Fruit fly (Drosophila melanogaster) whole organism, wandering third instar larva: Measurements from ENCODE around the gene CecA2.
A peak's percentile ranks its signal among the peaks of the same experiment; 100 is the strongest.

Experiments used
- Abd-B ChIP-seq: fragments of >200 bp; optimal IDR thresholded peaks from 2 replicates; lab custom pipeline; 2017; ENCODE audit warnings: missing biosample characterization, missing genetic modification characterization
- CG32264 ChIP-seq: fragments of 200-800 bp; sonication (Bioruptor generic); optimal IDR thresholded peaks from 2 replicates; lab custom pipeline; 2016; ENCODE audit warnings: missing biosample characterization, missing genetic modification characterization
- CG9705 ChIP-seq: fragments of 200-800 bp; sonication (Bioruptor generic); optimal IDR thresholded peaks from 2 replicates; lab custom pipeline; 2018; ENCODE audit warnings: missing biosample characterization, mild to moderate bottlenecking, missing genetic modification characterization
- CrebA ChIP-seq: fragments of 200-800 bp; sonication (Bioruptor generic); optimal IDR thresholded peaks from 2 replicates; lab custom pipeline; 2016; ENCODE audit warnings: missing biosample characterization, mild to moderate bottlenecking, missing genetic modification characterization, borderline replicate concordance
- Dfd ChIP-seq: fragments of >200 bp; optimal IDR thresholded peaks from 2 replicates; lab custom pipeline; 2017; ENCODE audit warnings: missing biosample characterization, missing genetic modification characterization
- Dif ChIP-seq: fragments of 200-275, 200-300 bp; sonication (Bioruptor generic); optimal IDR thresholded peaks from 2 replicates; lab custom pipeline; 2018; ENCODE audit warnings: missing biosample characterization, missing genetic modification characterization; ENCODE audit not compliant: partially characterized antibody
- GATAd ChIP-seq: sonication (Bioruptor generic); optimal IDR thresholded peaks from 2 replicates; lab custom pipeline; 2016; ENCODE audit warnings: missing biosample characterization, missing genetic modification characterization
- HLH106 ChIP-seq: fragments of 200-800 bp; optimal IDR thresholded peaks from 3 replicates; lab custom pipeline; 2019; ENCODE audit warnings: missing biosample characterization, mild to moderate bottlenecking, missing genetic modification characterization, moderate library complexity
- Hnf4 ChIP-seq: fragments of 200-800 bp; sonication (Bioruptor generic); optimal IDR thresholded peaks from 2 replicates; lab custom pipeline; 2016; ENCODE audit warnings: missing biosample characterization, mild to moderate bottlenecking, missing genetic modification characterization
- Hr78 ChIP-seq: fragments of >200 bp; optimal IDR thresholded peaks from 2 replicates; lab custom pipeline; 2017; ENCODE audit warnings: missing biosample characterization, missing genetic modification characterization
- Hr83 ChIP-seq: fragments of 200-300 bp; sonication (Bioruptor generic); optimal IDR thresholded peaks from 2 replicates; lab custom pipeline; 2016; ENCODE audit warnings: missing biosample characterization, mild to moderate bottlenecking, missing genetic modification characterization, moderate library complexity; ENCODE audit not compliant: poor library complexity, severe bottlenecking
- Jra ChIP-seq: sonication (Bioruptor generic); optimal IDR thresholded peaks from 2 replicates; lab custom pipeline; 2016; ENCODE audit warnings: missing biosample characterization, missing genetic modification characterization
- Mio ChIP-seq: sonication (Bioruptor generic); optimal IDR thresholded peaks from 2 replicates; lab custom pipeline; 2016; ENCODE audit warnings: missing biosample characterization, missing genetic modification characterization
- Myc ChIP-seq: fragments of >200 bp; optimal IDR thresholded peaks from 2 replicates; lab custom pipeline; 2017
- N ChIP-seq: fragments of >200 bp; optimal IDR thresholded peaks from 2 replicates; lab custom pipeline; 2018; ENCODE audit warnings: missing biosample characterization, missing external identifiers, missing genetic modification characterization
- OdsH ChIP-seq: fragments of 200-800 bp; sonication (Bioruptor generic); optimal IDR thresholded peaks from 2 replicates; lab custom pipeline; 2016; ENCODE audit warnings: missing biosample characterization, mild to moderate bottlenecking, missing genetic modification characterization
- Rel ChIP-seq, 2 experiments: fragments of 200-800 bp; sonication (Bioruptor generic) in 1 of 2; optimal IDR thresholded peaks; 2 replicates in 1 of 2; 3 replicates in 1 of 2; lab custom pipeline; 2016 to 2019; ENCODE audit warnings: mild to moderate bottlenecking in 2 of 2, missing biosample characterization in 2 of 2, missing genetic modification characterization in 2 of 2, moderate library complexity in 1 of 2
- Sp1 ChIP-seq: fragments of 200-800 bp; sonication (Bioruptor generic); optimal IDR thresholded peaks from 3 replicates; lab custom pipeline; 2019; ENCODE audit warnings: missing biosample characterization, mild to moderate bottlenecking, missing genetic modification characterization, moderate library complexity
- Vsx2 ChIP-seq: fragments of 200-300, 225-300 bp; sonication (Bioruptor generic); optimal IDR thresholded peaks from 2 replicates; lab custom pipeline; 2018; ENCODE audit warnings: missing biosample characterization, missing genetic modification characterization; ENCODE audit not compliant: partially characterized antibody
- br ChIP-seq: fragments of 200-800 bp; sonication (Bioruptor generic); optimal IDR thresholded peaks from 2 replicates; lab custom pipeline; 2016; ENCODE audit warnings: missing biosample characterization, missing genetic modification characterization
- brk ChIP-seq: fragments of 200-800 bp; sonication (Bioruptor generic); optimal IDR thresholded peaks from 2 replicates; lab custom pipeline; 2016; ENCODE audit warnings: missing biosample characterization, mild to moderate bottlenecking, missing genetic modification characterization
- dl ChIP-seq, 2 experiments: fragments of 175-275, 200-275 bp in 1 of 2; fragments of 200-275 bp in 1 of 2; sonication (Bioruptor generic); optimal IDR thresholded peaks; lab custom pipeline; 2018; ENCODE audit warnings: mild to moderate bottlenecking in 2 of 2, missing biosample characterization in 2 of 2, missing genetic modification characterization in 2 of 2, moderate library complexity in 2 of 2; ENCODE audit not compliant: partially characterized antibody in 2 of 2, insufficient read depth in 1 of 2
- dmrt93B ChIP-seq: fragments of 200-800 bp; sonication (Bioruptor generic); optimal IDR thresholded peaks from 2 replicates; lab custom pipeline; 2018; ENCODE audit warnings: missing biosample characterization, mild to moderate bottlenecking, missing genetic modification characterization
- dsf ChIP-seq: sonication (Bioruptor generic); optimal IDR thresholded peaks from 2 replicates; lab custom pipeline; 2016; ENCODE audit warnings: missing biosample characterization, missing genetic modification characterization, borderline replicate concordance
- ey ChIP-seq: fragments of 200-800 bp; sonication (Bioruptor generic); optimal IDR thresholded peaks from 2 replicates; lab custom pipeline; 2016; ENCODE audit warnings: missing biosample characterization, missing genetic modification characterization
- foxo ChIP-seq, 2 experiments: fragments of 200-800 bp; sonication (Bioruptor generic); optimal IDR thresholded peaks; 2 replicates in 1 of 2; 3 replicates in 1 of 2; lab custom pipeline; 2016 to 2017; ENCODE audit warnings: missing biosample characterization in 2 of 2, missing genetic modification characterization in 2 of 2
- fru ChIP-seq: fragments of 200-800 bp; sonication (Bioruptor generic); optimal IDR thresholded peaks from 3 replicates; lab custom pipeline; 2016; ENCODE audit warnings: missing biosample characterization, mild to moderate bottlenecking, missing genetic modification characterization
- h ChIP-seq: fragments of 200-800 bp; sonication (Bioruptor generic); optimal IDR thresholded peaks from 3 replicates; lab custom pipeline; 2016; ENCODE audit warnings: missing biosample characterization, mild to moderate bottlenecking, missing genetic modification characterization
- jim ChIP-seq: fragments of 175-275, 200-325 bp; sonication (Bioruptor generic); optimal IDR thresholded peaks from 2 replicates; lab custom pipeline; 2016; ENCODE audit warnings: missing biosample characterization, mild to moderate bottlenecking, missing genetic modification characterization
- lola ChIP-seq: fragments of >200 bp; optimal IDR thresholded peaks from 2 replicates; lab custom pipeline; 2017; ENCODE audit warnings: missing biosample characterization, missing genetic modification characterization
- pan ChIP-seq: fragments of >200 bp; optimal IDR thresholded peaks from 2 replicates; lab custom pipeline; 2017
- psq ChIP-seq: fragments of 200-800 bp; sonication (Bioruptor generic); optimal IDR thresholded peaks from 3 replicates; lab custom pipeline; 2017; ENCODE audit warnings: missing biosample characterization, mild to moderate bottlenecking, missing genetic modification characterization, moderate library complexity
- rgr ChIP-seq: fragments of 200-800 bp; sonication (Bioruptor generic); optimal IDR thresholded peaks from 3 replicates; lab custom pipeline; 2016; ENCODE audit warnings: missing biosample characterization, mild to moderate bottlenecking, missing genetic modification characterization
- sage ChIP-seq: fragments of 200-800 bp; sonication (Bioruptor generic); optimal IDR thresholded peaks from 2 replicates; lab custom pipeline; 2016; ENCODE audit warnings: missing biosample characterization, mild to moderate bottlenecking, missing genetic modification characterization
- sv ChIP-seq: fragments of 200-800 bp; sonication (Bioruptor generic); optimal IDR thresholded peaks from 3 replicates; lab custom pipeline; 2016; ENCODE audit warnings: missing biosample characterization, missing genetic modification characterization
- tai ChIP-seq: sonication (Bioruptor generic); optimal IDR thresholded peaks from 2 replicates; lab custom pipeline; 2016; ENCODE audit warnings: missing biosample characterization, missing genetic modification characterization
- usp ChIP-seq: fragments of >200 bp; optimal IDR thresholded peaks from 2 replicates; lab custom pipeline; 2017; ENCODE audit warnings: missing biosample characterization, missing genetic modification characterization
- woc ChIP-seq: sonication (Bioruptor generic); optimal IDR thresholded peaks from 2 replicates; lab custom pipeline; 2016; ENCODE audit warnings: missing biosample characterization, mild to moderate bottlenecking, missing genetic modification characterization

Gene CecA2

dm6 chr3R:30258991-30259351 lies 47.0 kb downstream of the CecA2 start:
- peak; percentile 96 for TF ChIP-seq fru (GFP tag; lab: Kevin White, UChicago)
- TF ChIP-seq CrebA (GFP tag; lab: Kevin White, UChicago) = peak; percentile 72
- TF ChIP-seq dmrt93B (GFP tag; lab: Kevin White, UChicago) = peak; percentile 81
- TF ChIP-seq Abd-B (GFP tag; lab: Kevin White, UChicago) = no peak
- TF ChIP-seq N (GFP tag; lab: Kevin White, UChicago) = no peak
- peak; percentile 84 to 92 for TF ChIP-seq foxo (GFP tag; optimal IDR thresholded peaks at IDR 0.05; lab: Kevin White, UChicago)
- TF ChIP-seq Hr78 (GFP tag; lab: Kevin White, UChicago) = no peak
- TF ChIP-seq tai = peak; percentile 70
- no peak for TF ChIP-seq dsf (GFP tag; lab: Kevin White, UChicago)
- peak; percentile 94 for TF ChIP-seq ey (GFP tag; lab: Kevin White, UChicago)
- no peak for TF ChIP-seq Myc (lab: Kevin White, UChicago)
- peak; percentile 89 for TF ChIP-seq HLH106 (tag; lab: Kevin White, UChicago)
- peak; percentile 95 for TF ChIP-seq br (GFP tag; lab: Kevin White, UChicago)
- peak; percentile 87 for TF ChIP-seq sage (GFP tag; lab: Kevin White, UChicago)
- peak; percentile 93 for TF ChIP-seq woc (GFP tag; lab: Kevin White, UChicago)
- no peak for TF ChIP-seq lola
- no peak for TF ChIP-seq dl (GFP tag; optimal IDR thresholded peaks at IDR 0.05; lab: Kevin White, UChicago; ENCODE audit: insufficient read depth in 1 of 2, partially characterized antibody in 2 of 2)
- no peak for TF ChIP-seq Vsx2
- TF ChIP-seq Rel (GFP tag; optimal IDR thresholded peaks at IDR 0.05; lab: Kevin White, UChicago) = peak; percentile 81
- peak; percentile 39 for TF ChIP-seq Rel (tag; optimal IDR thresholded peaks at IDR 0.05; lab: Kevin White, UChicago)
- TF ChIP-seq Jra = peak; percentile 43
- no peak for TF ChIP-seq usp (GFP tag; lab: Kevin White, UChicago)
- peak; percentile 90 for TF ChIP-seq rgr
- TF ChIP-seq GATAd (GFP tag; lab: Kevin White, UChicago) = no peak
- TF ChIP-seq h (GFP tag; lab: Kevin White, UChicago) = peak; percentile 95
- peak; percentile 68 for TF ChIP-seq brk (GFP tag; lab: Kevin White, UChicago)
- TF ChIP-seq OdsH (GFP tag; lab: Kevin White, UChicago) = peak; percentile 92
- peak; percentile 92 for TF ChIP-seq CG32264 (GFP tag; lab: Kevin White, UChicago)
- peak; percentile 85 for TF ChIP-seq Hnf4 (GFP tag; lab: Kevin White, UChicago)
- TF ChIP-seq pan (lab: Kevin White, UChicago) = no peak
- no peak for TF ChIP-seq jim (GFP tag; lab: Kevin White, UChicago)
- peak; percentile 16 for TF ChIP-seq Hr83 (GFP tag; lab: Kevin White, UChicago)
- TF ChIP-seq sv (GFP tag; lab: Kevin White, UChicago) = no peak
- peak; percentile 34 for TF ChIP-seq Mio (GFP tag; lab: Kevin White, UChicago)
- no peak for TF ChIP-seq Dfd (GFP tag; lab: Kevin White, UChicago)
- peak; percentile 55 for TF ChIP-seq CG9705
- TF ChIP-seq psq (GFP tag; lab: Kevin White, UChicago) = peak; percentile 95
- no peak for TF ChIP-seq Dif (GFP tag; lab: Kevin White, UChicago)
- TF ChIP-seq Sp1 (GFP tag; lab: Kevin White, UChicago) = peak; percentile 92

dm6 chr3R:30259561-30259960 lies 47.6 kb downstream of the CecA2 start:
- TF ChIP-seq Sp1 (GFP tag; lab: Kevin White, UChicago) (no peak), h (GFP tag; lab: Kevin White, UChicago) (peak; percentile 13)

dm6 chr3R:30261838-30262237 lies 49.9 kb downstream of the CecA2 start:
- TF ChIP-seq Dfd (GFP tag; lab: Kevin White, UChicago) = no peak
- no peak for TF ChIP-seq sv (GFP tag; lab: Kevin White, UChicago)
- TF ChIP-seq OdsH (GFP tag; lab: Kevin White, UChicago) = peak; percentile 93
- TF ChIP-seq N (GFP tag; lab: Kevin White, UChicago) = no peak
- peak; percentile 88 for TF ChIP-seq brk (GFP tag; lab: Kevin White, UChicago)
- peak; percentile 93 for TF ChIP-seq br (GFP tag; lab: Kevin White, UChicago)
- TF ChIP-seq sage (GFP tag; lab: Kevin White, UChicago) = peak; percentile 91
- TF ChIP-seq woc (GFP tag; lab: Kevin White, UChicago) = peak; percentile 85
- peak; percentile 79 for TF ChIP-seq dmrt93B (GFP tag; lab: Kevin White, UChicago)
- peak; percentile 11 for TF ChIP-seq Mio (GFP tag; lab: Kevin White, UChicago)
- TF ChIP-seq psq (GFP tag; lab: Kevin White, UChicago) = peak; percentile 92
- TF ChIP-seq Hr78 (GFP tag; lab: Kevin White, UChicago) = no peak
- TF ChIP-seq Hr83 (GFP tag; lab: Kevin White, UChicago) = no peak
- peak; percentile 91 for TF ChIP-seq Hnf4 (GFP tag; lab: Kevin White, UChicago)
- peak; percentile 99 for TF ChIP-seq fru (GFP tag; lab: Kevin White, UChicago)
- TF ChIP-seq ey (GFP tag; lab: Kevin White, UChicago) = peak; percentile 92
- TF ChIP-seq pan (lab: Kevin White, UChicago) = no peak
- TF ChIP-seq CrebA (GFP tag; lab: Kevin White, UChicago) = peak; percentile 74
- peak; percentile 75 for TF ChIP-seq Jra
- TF ChIP-seq Rel (GFP tag; optimal IDR thresholded peaks at IDR 0.05; lab: Kevin White, UChicago) = peak; percentile 62
- TF ChIP-seq Rel (tag; optimal IDR thresholded peaks at IDR 0.05; lab: Kevin White, UChicago) = peak; percentile 74
- TF ChIP-seq lola = no peak
- TF ChIP-seq jim (GFP tag; lab: Kevin White, UChicago) = no peak
- no peak for TF ChIP-seq Abd-B (GFP tag; lab: Kevin White, UChicago)
- no peak for TF ChIP-seq Myc (lab: Kevin White, UChicago)
- TF ChIP-seq CG9705 = peak; percentile 82
- TF ChIP-seq dl (GFP tag; optimal IDR thresholded peaks at IDR 0.05; lab: Kevin White, UChicago; ENCODE audit: insufficient read depth in 1 of 2, partially characterized antibody in 2 of 2) = no peak
- no peak for TF ChIP-seq Dif (GFP tag; lab: Kevin White, UChicago)
- peak; percentile 95 for TF ChIP-seq rgr
- peak; percentile 94 for TF ChIP-seq HLH106 (tag; lab: Kevin White, UChicago)
- no peak for TF ChIP-seq usp (GFP tag; lab: Kevin White, UChicago)
- peak; percentile 68 for TF ChIP-seq CG32264 (GFP tag; lab: Kevin White, UChicago)
- peak; percentile 96 for TF ChIP-seq h (GFP tag; lab: Kevin White, UChicago)
- peak; percentile 95 for TF ChIP-seq Sp1 (GFP tag; lab: Kevin White, UChicago)
- peak; percentile 37 for TF ChIP-seq GATAd (GFP tag; lab: Kevin White, UChicago)
- TF ChIP-seq dsf (GFP tag; lab: Kevin White, UChicago) = peak; percentile 51
- TF ChIP-seq foxo (GFP tag; optimal IDR thresholded peaks at IDR 0.05; lab: Kevin White, UChicago) = peak; percentile 14 to 93
